Worm (Caenorhabditis elegans) whole organism, L2 larva: ENCODE data around the gene C55A6.10.

Source experiments
- C34F6.9 ChIP-seq: fragments of 150-350 bp; optimal IDR thresholded peaks from 2 replicates; lab custom pipeline; 2014; ENCODE audit warnings: missing biosample characterization, missing genetic modification characterization
- F13H6.1 ChIP-seq: sonication (generic microtip); optimal IDR thresholded peaks from 2 replicates; lab custom pipeline; 2016; ENCODE audit warnings: missing genetic modification characterization, missing compliant biosample characterization
- R02D3.7 ChIP-seq: fragments of 150-350 bp; optimal IDR thresholded peaks from 2 replicates; lab custom pipeline; 2014; ENCODE audit warnings: missing biosample characterization, missing genetic modification characterization
- Y55F3AM.14 ChIP-seq: fragments of 200-800 bp; sonication (Bioruptor generic); optimal IDR thresholded peaks from 2 replicates; lab custom pipeline; 2018; ENCODE audit warnings: mild to moderate bottlenecking, missing genetic modification characterization, missing compliant biosample characterization
- ZK546.5 ChIP-seq: sonication (generic microtip); optimal IDR thresholded peaks from 2 replicates; lab custom pipeline; 2017; ENCODE audit warnings: missing biosample characterization, missing genetic modification characterization
- alr-1 ChIP-seq: fragments of 150-350 bp; optimal IDR thresholded peaks from 2 replicates; lab custom pipeline; 2014; ENCODE audit warnings: missing biosample characterization, missing genetic modification characterization
- aly-2 ChIP-seq: fragments of 150-350 bp; optimal IDR thresholded peaks from 2 replicates; lab custom pipeline; 2014; ENCODE audit warnings: missing biosample characterization, missing genetic modification characterization
- ama-1 ChIP-seq: fragments of 150-350 bp; optimal IDR thresholded peaks from 2 replicates; lab custom pipeline; 2018; ENCODE audit warnings: inconsistent platforms
- blmp-1 ChIP-seq: sonication (generic microtip); optimal IDR thresholded peaks from 2 replicates; lab custom pipeline; 2017; ENCODE audit warnings: missing genetic modification characterization, mild to moderate bottlenecking, missing compliant biosample characterization, antibody characterized with exemption, moderate library complexity; ENCODE audit not compliant: insufficient read depth
- ceh-16 ChIP-seq: fragments of 150-350 bp; optimal IDR thresholded peaks from 2 replicates; lab custom pipeline; 2014; ENCODE audit warnings: missing biosample characterization, missing genetic modification characterization
- ceh-82 ChIP-seq: fragments of 150-350 bp; optimal IDR thresholded peaks from 2 replicates; lab custom pipeline; 2014; ENCODE audit warnings: missing biosample characterization, missing genetic modification characterization
- crh-2 ChIP-seq: sonication (generic microtip); optimal IDR thresholded peaks from 2 replicates; lab custom pipeline; 2017; ENCODE audit warnings: missing biosample characterization, missing genetic modification characterization
- dmd-4 ChIP-seq: sonication (generic microtip); optimal IDR thresholded peaks from 2 replicates; lab custom pipeline; 2017; ENCODE audit warnings: missing biosample characterization, missing genetic modification characterization
- egl-27 ChIP-seq: sonication (generic microtip); optimal IDR thresholded peaks from 3 replicates; lab custom pipeline; 2017; ENCODE audit warnings: missing biosample characterization, missing genetic modification reagents, missing genetic modification characterization
- elt-1 ChIP-seq: fragments of 150-350 bp; optimal IDR thresholded peaks from 2 replicates; lab custom pipeline; 2014; ENCODE audit warnings: missing biosample characterization, missing genetic modification characterization
- elt-3 ChIP-seq: sonication (generic microtip); optimal IDR thresholded peaks from 2 replicates; lab custom pipeline; 2017; ENCODE audit warnings: missing biosample characterization, missing genetic modification characterization
- fos-1 ChIP-seq: fragments of 150-350 bp; optimal IDR thresholded peaks from 2 replicates; lab custom pipeline; 2014; ENCODE audit warnings: missing biosample characterization, missing genetic modification characterization
- gmeb-1 ChIP-seq: fragments of 150-350 bp; optimal IDR thresholded peaks from 2 replicates; lab custom pipeline; 2014; ENCODE audit warnings: missing biosample characterization, missing genetic modification characterization
- lin-11 ChIP-seq: fragments of 150-350 bp; sonication (generic microtip); optimal IDR thresholded peaks from 2 replicates; lab custom pipeline; 2014; ENCODE audit warnings: missing biosample characterization, missing genetic modification characterization, inconsistent platforms, mixed read lengths
- lin-13 ChIP-seq: fragments of 150-350 bp; optimal IDR thresholded peaks from 2 replicates; lab custom pipeline; 2014; ENCODE audit warnings: missing biosample characterization, missing genetic modification reagents, missing genetic modification characterization
- lin-39 ChIP-seq: fragments of 150-350 bp; optimal IDR thresholded peaks from 2 replicates; lab custom pipeline; 2014; ENCODE audit warnings: missing biosample characterization, missing genetic modification reagents, missing genetic modification characterization
- lsy-2 ChIP-seq, 2 experiments: fragments of 150-350 bp in 1 of 2; sonication (generic microtip) in 1 of 2; optimal IDR thresholded peaks; 2 replicates each; lab custom pipeline; 2014 to 2017; ENCODE audit warnings: missing biosample characterization in 2 of 2, missing genetic modification characterization in 2 of 2
- mab-5 ChIP-seq: fragments of 150-350 bp; optimal IDR thresholded peaks from 2 replicates; lab custom pipeline; 2014; ENCODE audit warnings: missing biosample characterization, missing genetic modification characterization
- mbf-1 ChIP-seq: sonication (generic microtip); optimal IDR thresholded peaks from 2 replicates; lab custom pipeline; 2017; ENCODE audit warnings: missing biosample characterization, missing genetic modification characterization
- mdl-1 ChIP-seq, 2 experiments: fragments of 150-350 bp in 1 of 2; sonication (generic microtip) in 1 of 2; optimal IDR thresholded peaks; 2 replicates each; lab custom pipeline; 2017; ENCODE audit warnings: missing biosample characterization in 2 of 2, missing genetic modification characterization in 2 of 2
- nhr-10 ChIP-seq: sonication (generic microtip); optimal IDR thresholded peaks from 2 replicates; lab custom pipeline; 2017; ENCODE audit warnings: missing biosample characterization, missing genetic modification characterization
- nhr-11 ChIP-seq: fragments of 150-350 bp; optimal IDR thresholded peaks from 2 replicates; lab custom pipeline; 2014; ENCODE audit warnings: missing biosample characterization, missing genetic modification characterization
- nhr-12 ChIP-seq: fragments of 150-350 bp; optimal IDR thresholded peaks from 2 replicates; lab custom pipeline; 2014; ENCODE audit warnings: missing biosample characterization, missing genetic modification characterization
- nhr-129 ChIP-seq: fragments of 150-350 bp; optimal IDR thresholded peaks from 2 replicates; lab custom pipeline; 2014; ENCODE audit warnings: missing biosample characterization, missing genetic modification characterization
- nhr-21 ChIP-seq: fragments of 150-350 bp; optimal IDR thresholded peaks from 2 replicates; lab custom pipeline; 2014; ENCODE audit warnings: missing biosample characterization, missing genetic modification characterization
- nhr-23 ChIP-seq: fragments of 150-350 bp; optimal IDR thresholded peaks from 2 replicates; lab custom pipeline; 2014; ENCODE audit warnings: missing biosample characterization, missing genetic modification reagents, missing genetic modification characterization
- nhr-237 ChIP-seq: fragments of 150-350 bp; optimal IDR thresholded peaks from 2 replicates; lab custom pipeline; 2014; ENCODE audit warnings: missing biosample characterization, missing genetic modification characterization
- nhr-25 ChIP-seq: fragments of 150-350 bp; sonication (generic microtip); optimal IDR thresholded peaks from 3 replicates; lab custom pipeline; 2014; ENCODE audit warnings: missing biosample characterization, missing genetic modification characterization
- nhr-6 ChIP-seq: fragments of 150-350 bp; optimal IDR thresholded peaks from 2 replicates; lab custom pipeline; 2014; ENCODE audit warnings: missing biosample characterization, missing genetic modification characterization
- nhr-77 ChIP-seq: fragments of 150-350 bp; optimal IDR thresholded peaks from 2 replicates; lab custom pipeline; 2014; ENCODE audit warnings: missing biosample characterization, missing genetic modification characterization
- peb-1 ChIP-seq: fragments of 150-350 bp; optimal IDR thresholded peaks from 2 replicates; lab custom pipeline; 2014; ENCODE audit warnings: missing biosample characterization, missing genetic modification characterization
- sem-4 ChIP-seq: fragments of 150-350 bp; optimal IDR thresholded peaks from 2 replicates; lab custom pipeline; 2014; ENCODE audit warnings: missing biosample characterization, missing genetic modification reagents, missing genetic modification characterization
- skn-1 ChIP-seq: sonication (generic microtip); optimal IDR thresholded peaks from 2 replicates; lab custom pipeline; 2017; ENCODE audit warnings: missing biosample characterization, missing genetic modification characterization
- sma-3 ChIP-seq: sonication (generic microtip); optimal IDR thresholded peaks from 2 replicates; lab custom pipeline; 2016; ENCODE audit warnings: missing genetic modification reagents, missing genetic modification characterization, missing compliant biosample characterization
- sma-9 ChIP-seq, 2 experiments: fragments of 150-350 bp in 1 of 2; sonication (generic microtip) in 1 of 2; optimal IDR thresholded peaks; 2 replicates each; lab custom pipeline; 2014 to 2016; ENCODE audit warnings: missing genetic modification characterization in 2 of 2, mild to moderate bottlenecking in 1 of 2, missing biosample characterization in 1 of 2, missing compliant biosample characterization in 1 of 2, missing genetic modification reagents in 1 of 2, moderate library complexity in 1 of 2
- snpc-4 ChIP-seq: fragments of 150-350 bp; optimal IDR thresholded peaks from 2 replicates; lab custom pipeline; 2014; ENCODE audit warnings: missing biosample characterization, missing genetic modification characterization
- unc-39 ChIP-seq: fragments of 150-350 bp; optimal IDR thresholded peaks from 2 replicates; lab custom pipeline; 2014; ENCODE audit warnings: missing biosample characterization, missing genetic modification characterization
- unc-55 ChIP-seq: fragments of 150-350 bp; sonication (generic microtip); optimal IDR thresholded peaks from 3 replicates; lab custom pipeline; 2014; ENCODE audit warnings: missing biosample characterization, missing genetic modification reagents, missing genetic modification characterization
- unc-62 ChIP-seq: fragments of 150-350 bp; optimal IDR thresholded peaks from 2 replicates; lab custom pipeline; 2014; ENCODE audit warnings: missing biosample characterization, missing genetic modification reagents, missing genetic modification characterization
- zag-1 ChIP-seq: fragments of 150-350 bp; optimal IDR thresholded peaks from 2 replicates; lab custom pipeline; 2014; ENCODE audit warnings: missing biosample characterization, missing genetic modification characterization
- ztf-1 ChIP-seq: fragments of 200-800 bp; sonication (Bioruptor generic); conservative IDR thresholded peaks from 2 replicates; pipeline ENCODE4 v1.3.6; 2022; ENCODE audit warnings: missing genetic modification characterization, missing compliant biosample characterization
- ztf-11 ChIP-seq: sonication (generic microtip); optimal IDR thresholded peaks from 2 replicates; lab custom pipeline; 2017; ENCODE audit warnings: missing biosample characterization, missing genetic modification characterization
- ztf-4 ChIP-seq: fragments of 150-350 bp; optimal IDR thresholded peaks from 2 replicates; lab custom pipeline; 2014; ENCODE audit warnings: missing biosample characterization, missing genetic modification characterization

Gene C55A6.10

DNA sequence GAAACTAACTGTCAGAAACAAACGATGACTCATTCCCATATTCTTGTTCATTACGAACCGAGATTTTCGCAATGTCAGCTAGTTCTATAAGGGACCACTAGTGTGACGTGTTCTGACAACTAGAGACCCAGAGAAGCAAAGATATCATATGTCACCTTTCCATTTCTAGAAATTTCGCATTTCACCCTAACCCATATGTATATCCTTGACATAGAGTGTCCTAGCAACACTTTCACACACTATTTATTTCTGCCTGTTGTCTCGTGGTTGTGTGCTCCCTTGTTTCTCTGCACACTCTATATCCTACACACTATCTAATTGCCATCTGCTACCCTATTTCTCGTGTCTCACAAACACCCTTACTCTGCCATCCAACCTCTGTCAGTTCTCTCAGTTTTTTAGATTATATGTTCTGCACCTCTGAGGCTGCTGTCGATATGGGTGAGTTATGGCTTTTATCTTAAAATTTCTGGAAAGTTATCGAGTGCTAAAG is 43.8 kb downstream of the C55A6.10 start, which contains the start of the genes F38B7.17 and F38B7.3:
F38B7.17 (minus strand) TSS at position 51 of the 493 bp plus-strand sequence.
F38B7.3 (plus strand) TSS at position 194 of the 493 bp plus-strand sequence.
- TF ChIP-seq nhr-12 (tag; lab: Kevin White, UChicago), result no peak
- peak; percentile 78 for TF ChIP-seq nhr-25 (tag; lab: Kevin White, UChicago)
- no peak for TF ChIP-seq Y55F3AM.14 (GFP tag; lab: Kevin White, UChicago)
- peak; percentile 69 for TF ChIP-seq crh-2 (tag; lab: Kevin White, UChicago)
- no peak for TF ChIP-seq ztf-1 (GFP tag; lab: Robert Waterston, UW)
- TF ChIP-seq ztf-4, result peak; percentile 37
- peak; percentile 77 for TF ChIP-seq blmp-1
- peak in 1 of 2 experiments; percentile 70 for TF ChIP-seq lsy-2 (tag; optimal IDR thresholded peaks at IDR 0.05; lab: Kevin White, UChicago)
- no peak for TF ChIP-seq mbf-1 (tag; lab: Kevin White, UChicago)
- TF ChIP-seq ceh-82 (tag; lab: Kevin White, UChicago), result no peak
- TF ChIP-seq lin-11 (tag; lab: Kevin White, UChicago), result no peak
- peak; percentile 38 for TF ChIP-seq lin-13 (GFP tag; lab: Kevin White, UChicago)
- TF ChIP-seq ZK546.5 (tag; lab: Kevin White, UChicago), result no peak
- TF ChIP-seq ztf-11, result no peak
- TF ChIP-seq nhr-21 (tag; lab: Kevin White, UChicago), result peak; percentile 64
- peak; percentile 70 for TF ChIP-seq sma-9 (GFP tag; optimal IDR thresholded peaks at IDR 0.05; lab: Kevin White, UChicago)
- no peak for TF ChIP-seq sma-9 (tag; optimal IDR thresholded peaks at IDR 0.05; lab: Kevin White, UChicago)
- no peak for TF ChIP-seq lin-39 (tag; lab: Kevin White, UChicago)
- no peak for TF ChIP-seq ceh-16
- TF ChIP-seq mdl-1 (tag; optimal IDR thresholded peaks at IDR 0.05; lab: Kevin White, UChicago), result peak; percentile 69 to 81
- no peak for TF ChIP-seq nhr-23 (tag; lab: Kevin White, UChicago)
- TF ChIP-seq snpc-4, result no peak
- TF ChIP-seq nhr-237 (tag; lab: Kevin White, UChicago), result no peak
- no peak for TF ChIP-seq unc-62
- TF ChIP-seq zag-1 (tag; lab: Kevin White, UChicago), result no peak
- peak; percentile 56 for TF ChIP-seq fos-1 (tag; lab: Kevin White, UChicago)
- TF ChIP-seq mab-5 (tag; lab: Kevin White, UChicago), result no peak
- no peak for TF ChIP-seq aly-2 (tag; lab: Kevin White, UChicago)
- peak; percentile 44 for TF ChIP-seq unc-55 (GFP tag; lab: Kevin White, UChicago)
- TF ChIP-seq R02D3.7 (tag; lab: Kevin White, UChicago), result no peak
- TF ChIP-seq elt-3 (tag; lab: Kevin White, UChicago), result no peak
- TF ChIP-seq nhr-77, result no peak
- TF ChIP-seq egl-27 (tag; lab: Kevin White, UChicago), result no peak
- no peak for TF ChIP-seq dmd-4 (tag; lab: Kevin White, UChicago)
- TF ChIP-seq peb-1 (tag; lab: Kevin White, UChicago), result no peak
- TF ChIP-seq skn-1 (tag; lab: Kevin White, UChicago), result no peak
- no peak for TF ChIP-seq sem-4 (tag; lab: Kevin White, UChicago)
- TF ChIP-seq nhr-129, result peak; percentile 85
- no peak for TF ChIP-seq alr-1 (tag; lab: Kevin White, UChicago)
- no peak for TF ChIP-seq nhr-10 (tag; lab: Kevin White, UChicago)
- no peak for TF ChIP-seq sma-3
- TF ChIP-seq C34F6.9 (tag; lab: Kevin White, UChicago), result peak; percentile 89
- no peak for TF ChIP-seq nhr-11 (tag; lab: Kevin White, UChicago)
- peak; percentile 50 for TF ChIP-seq nhr-6 (tag; lab: Kevin White, UChicago)
- peak; percentile 79 for TF ChIP-seq ama-1 (lab: Kevin White, UChicago)
- no peak for TF ChIP-seq elt-1 (tag; lab: Kevin White, UChicago)
- TF ChIP-seq gmeb-1, result no peak
- TF ChIP-seq F13H6.1 (tag; lab: Kevin White, UChicago), result peak; percentile 64
- TF ChIP-seq unc-39 (tag; lab: Kevin White, UChicago), result no peak
